Fruit fly (Drosophila melanogaster): ENCODE data around the gene bowl.

bowl gene

dm6 chr2L:3771109-3772067 lies at the start of gene bowl (continued):
- TF ChIP-seq CG10979 (tag; optimal IDR thresholded peaks at IDR 0.05) = peak; percentile 97
- peak; percentile 85 for TF ChIP-seq CG5245 (GFP tag; optimal IDR thresholded peaks at IDR 0.05)
- TF ChIP-seq Med (GFP tag) = peak; percentile 94
- peak; percentile 11; the same call in 1 of the 3 replicates for TF ChIP-seq CG2199 (GFP tag; IDR thresholded peaks at IDR 0.05)
- peak; percentile 89 to 92 for TF ChIP-seq Pdp1 (GFP tag; optimal IDR thresholded peaks at IDR 0.05)
- TF ChIP-seq ato (GFP tag; IDR thresholded peaks at IDR 0.05; ENCODE audit: partially characterized antibody) = no peak
- TF ChIP-seq CG17829 (tag; optimal IDR thresholded peaks at IDR 0.05) = peak; percentile 94
- TF ChIP-seq sug (tag; optimal IDR thresholded peaks at IDR 0.05) = peak; percentile 66
- TF ChIP-seq Hsf (GFP tag; optimal IDR thresholded peaks at IDR 0.05) = peak; percentile 93
- peak; percentile 97 for TF ChIP-seq ttk (GFP tag; IDR thresholded peaks at IDR 0.05)
- TF ChIP-seq abd-A (tag; optimal IDR thresholded peaks at IDR 0.05) = peak; percentile 44
- TF ChIP-seq sens-2 (GFP tag; IDR thresholded peaks at IDR 0.05) = peak; percentile 94
- peak; percentile 91 for TF ChIP-seq CG9215 (GFP tag; IDR thresholded peaks at IDR 0.05)
- peak; percentile 70 for TF ChIP-seq CG7928 (GFP tag; optimal IDR thresholded peaks at IDR 0.05)
- peak; percentile 74 for TF ChIP-seq toy (GFP tag; IDR thresholded peaks at IDR 0.05)
- TF ChIP-seq ase (GFP tag; IDR thresholded peaks at IDR 0.05) = peak; percentile 94
- TF ChIP-seq gsb (GFP tag; IDR thresholded peaks at IDR 0.05) = peak; percentile 85
- TF ChIP-seq nerfin-2 (GFP tag; IDR thresholded peaks at IDR 0.05; ENCODE audit: partially characterized antibody) = no peak
- peak; percentile 86 for TF ChIP-seq HmgZ (tag; optimal IDR thresholded peaks at IDR 0.05)
- TF ChIP-seq HHEX (GFP tag; optimal IDR thresholded peaks at IDR 0.05) = peak; percentile 87
- peak; percentile 97 for TF ChIP-seq CG12155 (GFP tag; optimal IDR thresholded peaks at IDR 0.05)
- TF ChIP-seq Bdp1 (GFP tag; optimal IDR thresholded peaks at IDR 0.05) = peak; percentile 86
- no peak; the same call in 1 of the 2 replicates for TF ChIP-seq sna (GFP tag; IDR thresholded peaks at IDR 0.05; ENCODE audit: partially characterized antibody)
- TF ChIP-seq Fer1 (GFP tag; optimal IDR thresholded peaks at IDR 0.05) = peak; percentile 91
- peak; percentile 85 for TF ChIP-seq CG10654 (GFP tag; optimal IDR thresholded peaks at IDR 0.05)
- no peak for TF ChIP-seq CG17912 (GFP tag; optimal IDR thresholded peaks at IDR 0.05)
- peak; percentile 84 for TF ChIP-seq nerfin-1 (tag; optimal IDR thresholded peaks at IDR 0.05)
- TF ChIP-seq fd3F (GFP tag; optimal IDR thresholded peaks at IDR 0.05) = peak; percentile 75
- TF ChIP-seq Sry-δ (GFP tag; optimal IDR thresholded peaks at IDR 0.05) = peak; percentile 54
- peak; percentile 76 for TF ChIP-seq btn (GFP tag; optimal IDR thresholded peaks at IDR 0.05)
- TF ChIP-seq Lim3 (GFP tag; IDR thresholded peaks at IDR 0.05) = peak; percentile 82
- peak; percentile 79 for TF ChIP-seq CG1647 (GFP tag; optimal IDR thresholded peaks at IDR 0.05)
- peak; percentile 89 for TF ChIP-seq ems (GFP tag; optimal IDR thresholded peaks at IDR 0.05)
- peak; percentile 89 for TF ChIP-seq Meics (GFP tag; optimal IDR thresholded peaks at IDR 0.05)
- TF ChIP-seq schlank (tag; optimal IDR thresholded peaks at IDR 0.05) = peak; percentile 69
- TF ChIP-seq NFAT (GFP tag; IDR thresholded peaks at IDR 0.05) = peak; percentile 90
- no peak for TF ChIP-seq Lpt (GFP tag; optimal IDR thresholded peaks at IDR 0.05)
- peak; percentile 98 for TF ChIP-seq Ptx1 (GFP tag; IDR thresholded peaks at IDR 0.05)
- TF ChIP-seq CG3838 (GFP tag; optimal IDR thresholded peaks at IDR 0.05) = peak; percentile 90
- peak; percentile 96 for TF ChIP-seq pho (GFP tag; optimal IDR thresholded peaks at IDR 0.05)
- peak; percentile 79 for TF ChIP-seq shn (GFP tag; optimal IDR thresholded peaks at IDR 0.05)
- peak; percentile 81 for TF ChIP-seq dm (GFP tag; optimal IDR thresholded peaks at IDR 0.05)
- TF ChIP-seq grau (tag; optimal IDR thresholded peaks at IDR 0.05) = peak; percentile 94
- peak; percentile 97 for TF ChIP-seq Awh (GFP tag; IDR thresholded peaks at IDR 0.05)
- peak; percentile 82; the same call in 1 of the 2 replicates for TF ChIP-seq ham (GFP tag; IDR thresholded peaks at IDR 0.05)
- TF ChIP-seq nmo (GFP tag; optimal IDR thresholded peaks at IDR 0.05) = peak; percentile 91
- TF ChIP-seq Nf-YA (GFP tag; IDR thresholded peaks at IDR 0.05) = peak; percentile 91
- TF ChIP-seq tx (GFP tag; optimal IDR thresholded peaks at IDR 0.05) = peak; percentile 80
- peak; percentile 94 for TF ChIP-seq CG14441 (GFP tag; IDR thresholded peaks at IDR 0.05)

All from whole organism, embryonic.